Worm (Caenorhabditis elegans) whole organism, L4 larva: ENCODE results near the gene mocs-1.

Experiments
- F26F4.8 ChIP-seq: fragments of 200-800 bp; sonication (Bioruptor generic); conservative IDR thresholded peaks from 2 replicates; pipeline ENCODE4 v1.3.6; 2022; ENCODE audit warnings: missing genetic modification characterization, missing compliant biosample characterization
- ceh-28 ChIP-seq: fragments of 150-350 bp; optimal IDR thresholded peaks from 2 replicates; lab custom pipeline; 2014; ENCODE audit warnings: missing biosample characterization, missing genetic modification reagents, missing genetic modification characterization
- mep-1 ChIP-seq: fragments of 150-350 bp; sonication (generic microtip); optimal IDR thresholded peaks from 3 replicates; lab custom pipeline; 2014; ENCODE audit warnings: missing biosample characterization, missing genetic modification characterization
- pha-4 ChIP-seq, 2 experiments: fragments of 150-350 bp in 1 of 2; fragments of 200-800 bp in 1 of 2; sonication (Bioruptor generic) in 1 of 2; IDR thresholded peaks in 1 of 2; optimal IDR thresholded peaks in 1 of 2; 2 replicates each; pipeline versions ENCODE4 v1.3.6 to Lab custom; 2014 to 2022; ENCODE audit warnings: missing genetic modification characterization in 2 of 2, missing genetic modification reagents in 2 of 2, missing biosample characterization in 1 of 2, missing compliant biosample characterization in 1 of 2

- TF ChIP-seq F26F4.8 (GFP tag; lab: Robert Waterston, UW) (no peak), ceh-28 (tag; lab: Kevin White, UChicago) (no peak), mep-1 (tag; lab: Kevin White, UChicago) (no peak), pha-4 (GFP tag; IDR thresholded peaks at IDR 0.05; lab: Robert Waterston, UW) (no peak), pha-4 (tag; optimal IDR thresholded peaks at IDR 0.05; lab: Kevin White, UChicago) (no peak)
These were observed 29.5 kb upstream of the mocs-1 start for ce11 chrX:15469957-15470548.
